Worm (Caenorhabditis elegans) whole organism, L4 larva: ENCODE measurements around the gene tsp-13.

Experiments
- F44E2.7 ChIP-seq: fragments of 200-800 bp; sonication (Bioruptor generic); IDR thresholded peaks from 2 replicates; pipeline ENCODE4 v2.1.2; 2022; ENCODE audit warnings: missing genetic modification characterization, missing compliant biosample characterization
- F49E8.2 ChIP-seq: sonication (generic microtip); optimal IDR thresholded peaks from 2 replicates; lab custom pipeline; 2016; ENCODE audit warnings: missing compliant biosample characterization, mild to moderate bottlenecking, missing genetic modification characterization, borderline replicate concordance
- T20F7.1 ChIP-seq: fragments of 200-800 bp; sonication (Bioruptor generic); optimal IDR thresholded peaks from 2 replicates; lab custom pipeline; 2018; ENCODE audit warnings: mild to moderate bottlenecking, missing genetic modification characterization, missing compliant biosample characterization
- Y48G9A.11 ChIP-seq: fragments of 200-800 bp; sonication (Bioruptor generic); IDR thresholded peaks from 2 replicates; pipeline ENCODE4 v1.3.6; 2022; ENCODE audit warnings: missing genetic modification reagents, missing genetic modification characterization, missing compliant biosample characterization
- Y75B8A.6 ChIP-seq: fragments of 200-800 bp; sonication (Bioruptor generic); IDR thresholded peaks from 2 replicates; pipeline ENCODE4 v1.3.6; 2022; ENCODE audit warnings: missing genetic modification reagents, missing genetic modification characterization, missing compliant biosample characterization
- aha-1 ChIP-seq: fragments of 150-350 bp; peaks from one replicate; lab custom pipeline; 2014; ENCODE audit warnings: missing biosample characterization, missing genetic modification characterization
- ama-1 ChIP-seq: fragments of 150-350 bp; optimal IDR thresholded peaks from 2 replicates; lab custom pipeline; 2014; ENCODE audit warnings: inconsistent platforms, mixed read lengths
- arid-1 ChIP-seq: fragments of 200-800 bp; sonication (Bioruptor generic); conservative IDR thresholded peaks from 2 replicates; pipeline ENCODE4 v1.3.6; 2022; ENCODE audit warnings: missing genetic modification reagents, missing genetic modification characterization, missing compliant biosample characterization
- ceh-20 ChIP-seq: fragments of 200-800 bp; sonication (Bioruptor generic); IDR thresholded peaks from 2 replicates; pipeline ENCODE4 v1.3.6; 2022; ENCODE audit warnings: missing genetic modification reagents, missing genetic modification characterization, missing compliant biosample characterization
- ceh-32 ChIP-seq: sonication (generic microtip); optimal IDR thresholded peaks from 2 replicates; lab custom pipeline; 2016; ENCODE audit warnings: mild to moderate bottlenecking, missing genetic modification characterization, missing compliant biosample characterization; ENCODE audit not compliant: poor library complexity
- ces-1 ChIP-seq: fragments of 150-350 bp; sonication (generic microtip); optimal IDR thresholded peaks from 4 replicates; lab custom pipeline; 2014; ENCODE audit warnings: missing biosample characterization, missing genetic modification reagents, missing genetic modification characterization
- cey-2 ChIP-seq: sonication (generic microtip); optimal IDR thresholded peaks from 3 replicates; lab custom pipeline; 2017; ENCODE audit warnings: missing genetic modification characterization, mild to moderate bottlenecking, missing compliant biosample characterization, antibody characterized with exemption, borderline replicate concordance; ENCODE audit not compliant: insufficient read depth
- daf-12 ChIP-seq: fragments of 150-350 bp; optimal IDR thresholded peaks from 2 replicates; lab custom pipeline; 2014; ENCODE audit warnings: missing biosample characterization, missing genetic modification reagents, missing genetic modification characterization
- daf-16 ChIP-seq, 3 experiments: sonication (generic microtip); optimal IDR thresholded peaks; 2 replicates each; lab custom pipeline; 2016 to 2017; ENCODE audit warnings: missing genetic modification characterization in 3 of 3, missing genetic modification reagents in 3 of 3, mild to moderate bottlenecking in 2 of 3, missing compliant biosample characterization in 2 of 3, missing biosample characterization in 1 of 3, moderate library complexity in 1 of 3
- daf-19 ChIP-seq: fragments of 200-800 bp; sonication (Bioruptor generic); conservative IDR thresholded peaks from 2 replicates; pipeline ENCODE4 v1.3.6; 2022; ENCODE audit warnings: missing genetic modification characterization, missing compliant biosample characterization
- daf-8 ChIP-seq: fragments of 200-800 bp; sonication (Bioruptor generic); IDR thresholded peaks from 2 replicates; pipeline ENCODE4 v1.3.6; 2022; ENCODE audit warnings: missing genetic modification characterization, missing compliant biosample characterization
- dmd-6 ChIP-seq: fragments of 200-800 bp; sonication (Bioruptor generic); IDR thresholded peaks from 2 replicates; pipeline ENCODE4 v1.3.6; 2022; ENCODE audit warnings: missing genetic modification reagents, missing genetic modification characterization, missing compliant biosample characterization
- dve-1 ChIP-seq: sonication (generic microtip); optimal IDR thresholded peaks from 2 replicates; lab custom pipeline; 2017; ENCODE audit warnings: antibody characterized with exemption, mild to moderate bottlenecking, missing genetic modification characterization, missing compliant biosample characterization; ENCODE audit not compliant: insufficient read depth
- egl-27 ChIP-seq: sonication (generic microtip); optimal IDR thresholded peaks from 3 replicates; lab custom pipeline; 2017; ENCODE audit warnings: missing biosample characterization, missing genetic modification reagents, missing genetic modification characterization
- fos-1 ChIP-seq: fragments of 150-350 bp; optimal IDR thresholded peaks from 2 replicates; lab custom pipeline; 2014; ENCODE audit warnings: missing biosample characterization, missing genetic modification characterization
- gei-8 ChIP-seq: fragments of 200-800 bp; sonication (Bioruptor generic); optimal IDR thresholded peaks from 2 replicates; lab custom pipeline; 2018; ENCODE audit warnings: mild to moderate bottlenecking, missing genetic modification characterization, missing compliant biosample characterization
- hlh-11 ChIP-seq: fragments of 200-800 bp; sonication (Bioruptor generic); optimal IDR thresholded peaks from 2 replicates; lab custom pipeline; 2018; ENCODE audit warnings: mild to moderate bottlenecking, missing genetic modification characterization, missing compliant biosample characterization
- hlh-30 ChIP-seq: sonication (generic microtip); optimal IDR thresholded peaks from 2 replicates; lab custom pipeline; 2017; ENCODE audit warnings: antibody characterized with exemption, mild to moderate bottlenecking, missing genetic modification characterization, missing compliant biosample characterization; ENCODE audit not compliant: insufficient read depth
- jun-1 ChIP-seq: fragments of 150-350 bp; optimal IDR thresholded peaks from 2 replicates; lab custom pipeline; 2014; ENCODE audit warnings: missing biosample characterization, missing genetic modification reagents, missing genetic modification characterization
- lin-1 ChIP-seq: fragments of 200-800 bp; sonication (Bioruptor generic); IDR thresholded peaks from 2 replicates; pipeline ENCODE4 v1.3.6; 2022; ENCODE audit warnings: missing genetic modification reagents, missing genetic modification characterization, missing compliant biosample characterization
- lin-13 ChIP-seq: fragments of 150-350 bp; optimal IDR thresholded peaks from 2 replicates; lab custom pipeline; 2014; ENCODE audit warnings: missing biosample characterization, missing genetic modification reagents, missing genetic modification characterization
- lin-38 ChIP-seq: fragments of 200-800 bp; sonication (Bioruptor generic); IDR thresholded peaks from 2 replicates; pipeline ENCODE4 v1.3.6; 2022; ENCODE audit warnings: missing genetic modification reagents, missing genetic modification characterization, missing compliant biosample characterization
- lin-39 ChIP-seq: fragments of 150-350 bp; optimal IDR thresholded peaks from 2 replicates; lab custom pipeline; 2014; ENCODE audit warnings: missing biosample characterization, missing genetic modification reagents, missing genetic modification characterization
- lir-3 ChIP-seq: sonication (generic microtip); optimal IDR thresholded peaks from 2 replicates; lab custom pipeline; 2016; ENCODE audit warnings: mild to moderate bottlenecking, missing genetic modification characterization, missing compliant biosample characterization
- lsy-2 ChIP-seq, 2 experiments: fragments of 150-350 bp in 1 of 2; sonication (generic microtip) in 1 of 2; optimal IDR thresholded peaks; 2 replicates each; lab custom pipeline; 2014 to 2017; ENCODE audit warnings: missing biosample characterization in 2 of 2, missing genetic modification characterization in 2 of 2
- mdl-1 ChIP-seq, 2 experiments: fragments of 150-350 bp in 1 of 2; sonication (generic microtip) in 1 of 2; optimal IDR thresholded peaks; 2 replicates each; lab custom pipeline; 2014 to 2017; ENCODE audit warnings: missing biosample characterization in 2 of 2, missing genetic modification characterization in 2 of 2
- mes-2 ChIP-seq: sonication (generic microtip); optimal IDR thresholded peaks from 2 replicates; lab custom pipeline; 2016; ENCODE audit warnings: missing genotype, mild to moderate bottlenecking, missing genetic modification characterization, missing compliant biosample characterization; ENCODE audit not compliant: poor library complexity, severe bottlenecking
- nhr-10 ChIP-seq: fragments of 150-350 bp; optimal IDR thresholded peaks from 2 replicates; lab custom pipeline; 2014; ENCODE audit warnings: missing biosample characterization, missing genetic modification characterization
- nhr-111 ChIP-seq: fragments of 200-800 bp; sonication (Bioruptor generic); optimal IDR thresholded peaks from 2 replicates; lab custom pipeline; 2018; ENCODE audit warnings: mild to moderate bottlenecking, missing genetic modification characterization, missing compliant biosample characterization
- nhr-25 ChIP-seq: sonication (generic microtip); optimal IDR thresholded peaks from 2 replicates; lab custom pipeline; 2017; ENCODE audit warnings: missing genetic modification characterization, mild to moderate bottlenecking, missing compliant biosample characterization, antibody characterized with exemption, moderate library complexity, borderline replicate concordance; ENCODE audit not compliant: insufficient read depth
- nhr-28 ChIP-seq: fragments of 150-350 bp; optimal IDR thresholded peaks from 2 replicates; lab custom pipeline; 2014; ENCODE audit warnings: missing biosample characterization, missing genetic modification characterization
- nhr-42 ChIP-seq: fragments of 200-800 bp; sonication (Bioruptor generic); IDR thresholded peaks from 2 replicates; pipeline ENCODE4 v1.3.6; 2022; ENCODE audit warnings: missing genetic modification characterization, missing compliant biosample characterization
- nhr-48 ChIP-seq: sonication (generic microtip); optimal IDR thresholded peaks from 2 replicates; lab custom pipeline; 2016; ENCODE audit warnings: mild to moderate bottlenecking, missing genetic modification characterization, missing compliant biosample characterization
- nhr-6 ChIP-seq: fragments of 150-350 bp; optimal IDR thresholded peaks from 2 replicates; lab custom pipeline; 2014; ENCODE audit warnings: missing biosample characterization, missing genetic modification characterization
- nhr-76 ChIP-seq: fragments of 150-350 bp; optimal IDR thresholded peaks from 2 replicates; lab custom pipeline; 2014; ENCODE audit warnings: missing biosample characterization, missing genetic modification characterization
- pha-4 ChIP-seq, 2 experiments: fragments of 150-350 bp in 1 of 2; fragments of 200-800 bp in 1 of 2; sonication (Bioruptor generic) in 1 of 2; IDR thresholded peaks in 1 of 2; optimal IDR thresholded peaks in 1 of 2; 2 replicates each; pipeline versions ENCODE4 v1.3.6 to Lab custom; 2014 to 2022; ENCODE audit warnings: missing genetic modification characterization in 2 of 2, missing genetic modification reagents in 2 of 2, missing biosample characterization in 1 of 2, missing compliant biosample characterization in 1 of 2
- php-3 ChIP-seq: fragments of 200-800 bp; sonication (Bioruptor generic); IDR thresholded peaks from 2 replicates; pipeline ENCODE4 v1.3.6; 2022; ENCODE audit warnings: missing genetic modification reagents, missing genetic modification characterization, missing compliant biosample characterization
- pqm-1 ChIP-seq: sonication (generic microtip); optimal IDR thresholded peaks from 2 replicates; lab custom pipeline; 2017; ENCODE audit warnings: missing biosample characterization, missing genetic modification characterization
- rbr-2 ChIP-seq: sonication (generic microtip); optimal IDR thresholded peaks from 2 replicates; lab custom pipeline; 2016; ENCODE audit warnings: missing genotype, missing genetic modification characterization, missing compliant biosample characterization
- saeg-2 ChIP-seq: fragments of 200-800 bp; sonication (Bioruptor generic); IDR thresholded peaks from 2 replicates; pipeline ENCODE4 v1.3.6; 2022; ENCODE audit warnings: missing genetic modification reagents, missing genetic modification characterization, missing compliant biosample characterization
- skn-1 ChIP-seq: fragments of 150-350 bp; optimal IDR thresholded peaks from 2 replicates; lab custom pipeline; 2014; ENCODE audit warnings: missing biosample characterization, missing genetic modification characterization
- tra-1 ChIP-seq: fragments of 200-800 bp; sonication (Bioruptor generic); IDR thresholded peaks from 2 replicates; pipeline ENCODE4 v1.3.6; 2022; ENCODE audit warnings: missing genetic modification reagents, missing genetic modification characterization, missing compliant biosample characterization
- unc-39 ChIP-seq: sonication (generic microtip); optimal IDR thresholded peaks from 2 replicates; lab custom pipeline; 2017; ENCODE audit warnings: missing biosample characterization, missing genetic modification characterization
- zip-11 ChIP-seq: fragments of 200-800 bp; sonication (Bioruptor generic); IDR thresholded peaks from 2 replicates; pipeline ENCODE4 v1.3.6; 2022; ENCODE audit warnings: missing genetic modification characterization, missing compliant biosample characterization
- zip-2 ChIP-seq: fragments of 150-350 bp; optimal IDR thresholded peaks from 2 replicates; lab custom pipeline; 2014; ENCODE audit warnings: missing biosample characterization, missing genetic modification characterization

tsp-13 gene

DNA sequence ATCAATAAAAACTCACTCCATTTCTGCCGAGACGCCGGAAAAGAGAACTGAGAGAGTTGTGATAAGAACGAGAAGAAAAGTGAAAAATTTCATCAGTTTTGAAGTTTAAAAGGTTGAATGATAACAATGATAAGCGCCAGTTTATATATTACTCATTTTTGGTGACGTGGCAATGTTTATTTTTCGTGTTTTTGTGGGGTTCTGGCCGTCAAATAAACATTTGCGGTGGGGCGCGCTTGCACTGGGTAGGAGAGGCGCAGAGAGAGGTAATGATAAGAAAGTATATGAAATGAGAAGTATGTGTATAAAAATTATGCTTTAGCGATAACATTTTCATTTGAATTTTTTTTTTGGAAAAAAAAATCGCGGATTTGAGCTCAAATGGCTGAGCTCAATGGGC lies 4.8 kb downstream of the tsp-13 start, which contains the start of gene Y39B6A.5:
Gene Y39B6A.5 (minus strand): TSS at position 214 of the 400 bp plus-strand sequence.
- TF ChIP-seq saeg-2 (GFP tag; lab: Robert Waterston, UW) (no peak), Y75B8A.6 (GFP tag; lab: Robert Waterston, UW) (no peak), nhr-10 (peak; percentile 65), mes-2 (tag; lab: Kevin White, UChicago) (peak; percentile 81), ama-1 (lab: Kevin White, UChicago) (no peak), ces-1 (GFP tag; lab: Kevin White, UChicago) (no peak), unc-39 (tag; lab: Kevin White, UChicago) (no peak), zip-11 (GFP tag; lab: Robert Waterston, UW) (no peak), nhr-6 (tag; lab: Kevin White, UChicago) (peak; percentile 95), nhr-48 (peak; percentile 65), daf-8 (GFP tag; lab: Robert Waterston, UW) (no peak), aha-1 (tag; lab: Kevin White, UChicago) (peak; percentile 80), jun-1 (tag; lab: Kevin White, UChicago) (peak; percentile 48), ceh-20 (GFP tag; lab: Robert Waterston, UW) (peak; percentile 71; the same call in 1 of the 2 replicates), mdl-1 (tag; optimal IDR thresholded peaks at IDR 0.05; lab: Kevin White, UChicago) (peak in 1 of 2 experiments; percentile 53), egl-27 (tag; lab: Kevin White, UChicago) (no peak), zip-2 (tag; lab: Kevin White, UChicago) (peak; percentile 13), rbr-2 (tag; lab: Kevin White, UChicago) (peak; percentile 14), lin-38 (GFP tag; lab: Robert Waterston, UW) (peak; percentile 88), nhr-42 (GFP tag; lab: Robert Waterston, UW) (no peak), arid-1 (GFP tag; lab: Robert Waterston, UW) (no peak), tra-1 (GFP tag; lab: Robert Waterston, UW) (peak; percentile 51; the same call in 1 of the 2 replicates), nhr-28 (tag; lab: Kevin White, UChicago) (peak; percentile 94), ceh-32 (tag; lab: Kevin White, UChicago) (no peak), nhr-76 (tag; lab: Kevin White, UChicago) (no peak), T20F7.1 (GFP tag; lab: Kevin White, UChicago) (peak; percentile 80), dmd-6 (GFP tag; lab: Robert Waterston, UW) (peak; percentile 95), lin-13 (peak; percentile 83), daf-19 (GFP tag; lab: Robert Waterston, UW) (no peak), daf-16 (GFP tag; optimal IDR thresholded peaks at IDR 0.05; lab: Kevin White, UChicago) (peak in 1 of 2 experiments; percentile 96), daf-16 (tag; optimal IDR thresholded peaks at IDR 0.05; lab: Kevin White, UChicago) (peak; percentile 100), F44E2.7 (GFP tag; lab: Robert Waterston, UW) (no peak), fos-1 (tag; lab: Kevin White, UChicago) (peak; percentile 73), lsy-2 (tag; optimal IDR thresholded peaks at IDR 0.05; lab: Kevin White, UChicago) (peak; percentile 9 to 68), dve-1 (tag; lab: Kevin White, UChicago) (peak; percentile 99), hlh-11 (tag; lab: Kevin White, UChicago) (peak; percentile 90), lir-3 (no peak), nhr-111 (GFP tag; lab: Kevin White, UChicago) (no peak), nhr-25 (tag; lab: Kevin White, UChicago) (no peak), lin-1 (peak; percentile 94), cey-2 (tag; lab: Kevin White, UChicago) (peak; percentile 71), pqm-1 (tag; lab: Kevin White, UChicago) (peak; percentile 98), F49E8.2 (tag; lab: Kevin White, UChicago) (no peak), hlh-30 (tag; lab: Kevin White, UChicago) (peak; percentile 30), daf-12 (tag; lab: Kevin White, UChicago) (no peak), php-3 (GFP tag; lab: Robert Waterston, UW) (peak; percentile 88), skn-1 (no peak), gei-8 (GFP tag; lab: Kevin White, UChicago) (no peak), pha-4 (GFP tag; IDR thresholded peaks at IDR 0.05; lab: Robert Waterston, UW) (peak; percentile 64), pha-4 (tag; optimal IDR thresholded peaks at IDR 0.05; lab: Kevin White, UChicago) (peak; percentile 96), lin-39 (tag; lab: Kevin White, UChicago) (no peak), Y48G9A.11 (no peak)
